Worm (Caenorhabditis elegans): ENCODE measurements around the gene Y47D3B.3.

Y47D3B.3 gene

DNA sequence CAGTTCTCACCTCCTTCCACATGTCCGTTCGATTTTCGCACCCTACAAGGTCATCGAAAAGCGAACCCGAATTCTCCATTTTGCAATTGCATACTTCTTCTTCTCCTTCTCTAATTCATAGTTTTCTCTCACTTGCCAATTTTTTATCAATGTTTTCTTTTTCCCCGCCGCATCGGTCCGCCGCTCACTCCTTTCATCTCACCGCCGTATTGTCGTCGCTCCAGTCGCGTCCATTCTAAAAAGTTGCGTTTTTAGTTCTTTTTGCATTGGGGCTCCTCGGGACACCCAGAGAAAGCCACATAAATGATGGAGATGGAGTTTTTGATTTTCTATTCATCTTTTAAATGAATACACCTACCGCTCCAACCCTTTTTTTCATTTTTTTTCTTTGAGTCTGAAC is 53.8 kb downstream of the Y47D3B.3 start:
- no peak for TF ChIP-seq F23B12.7 (tag; optimal IDR thresholded peaks at IDR 0.05; ENCODE audit: insufficient read depth)
- no peak for TF ChIP-seq snpc-3.4 (tag; optimal IDR thresholded peaks at IDR 0.05)
- no peak for TF ChIP-seq madf-6 (GFP tag; IDR thresholded peaks at IDR 0.05)
- TF ChIP-seq ztf-26 (tag; optimal IDR thresholded peaks at IDR 0.05): no peak
- TF ChIP-seq egrh-3 (GFP tag; IDR thresholded peaks at IDR 0.05): no peak
- no peak for TF ChIP-seq lsl-1 (GFP tag; optimal IDR thresholded peaks at IDR 0.05)
- TF ChIP-seq rec-8 (tag; optimal IDR thresholded peaks at IDR 0.05): no peak
- no peak for TF ChIP-seq zfh-2 (GFP tag; conservative IDR thresholded peaks at IDR 0.05)
- no peak for TF ChIP-seq Y67H2A.10 (GFP tag; conservative IDR thresholded peaks at IDR 0.05)
- no peak for TF ChIP-seq attf-5 (GFP tag; optimal IDR thresholded peaks at IDR 0.05)
- TF ChIP-seq ceh-27 (GFP tag; optimal IDR thresholded peaks at IDR 0.05): no peak
- TF ChIP-seq egl-18 (GFP tag; IDR thresholded peaks at IDR 0.05): no peak
- no peak for TF ChIP-seq nhr-27 (tag; optimal IDR thresholded peaks at IDR 0.05)
- no peak for TF ChIP-seq snpc-4 (GFP tag; optimal IDR thresholded peaks at IDR 0.05)
- TF ChIP-seq snpc-4 (tag; optimal IDR thresholded peaks at IDR 0.05): no peak
